Fruit fly (Drosophila melanogaster) whole organism, embryonic: ENCODE data around the gene Mec2.

ENCODE experiments used
- CG1024 ChIP-seq: fragments of 200-800 bp; sonication (Bioruptor generic); IDR thresholded peaks from 2 replicates; pipeline ENCODE4 v1.3.6; 2022; ENCODE audit warnings: missing biosample characterization, missing genetic modification characterization
- CG10431 ChIP-seq: fragments of 200-800 bp; sonication (Bioruptor generic); optimal IDR thresholded peaks from 3 replicates; lab custom pipeline; 2018; ENCODE audit warnings: missing biosample characterization, mild to moderate bottlenecking, missing genetic modification characterization
- CG10979 ChIP-seq: fragments of 200-800 bp; sonication (Bioruptor generic); optimal IDR thresholded peaks from 2 replicates; lab custom pipeline; 2018; ENCODE audit warnings: missing biosample characterization, mild to moderate bottlenecking, missing genetic modification characterization, moderate library complexity
- CG11085 ChIP-seq: fragments of 200-800 bp; sonication (Bioruptor generic); IDR thresholded peaks from 2 replicates; pipeline ENCODE4 v1.3.6; 2022; ENCODE audit warnings: missing biosample characterization, missing genetic modification characterization
- CG12071 ChIP-seq: fragments of 200-800 bp; sonication (Bioruptor generic); optimal IDR thresholded peaks from 3 replicates; lab custom pipeline; 2018; ENCODE audit warnings: missing biosample characterization, mild to moderate bottlenecking, missing genetic modification characterization
- CG15479 ChIP-seq: fragments of 200-800 bp; sonication (Bioruptor generic); optimal IDR thresholded peaks from 3 replicates; lab custom pipeline; 2019; ENCODE audit warnings: missing biosample characterization, mild to moderate bottlenecking, missing genetic modification characterization, moderate library complexity
- CG17361 ChIP-seq: fragments of 200-800 bp; sonication (Bioruptor generic); IDR thresholded peaks from 3 replicates; pipeline ENCODE4 v1.3.6; 2022; ENCODE audit warnings: missing biosample characterization, missing genetic modification characterization
- CG17612 ChIP-seq: fragments of 200-800 bp; sonication (Bioruptor generic); IDR thresholded peaks from 2 replicates; pipeline ENCODE4 v1.3.6; 2022; ENCODE audit warnings: missing biosample characterization, missing genetic modification characterization
- CG17829 ChIP-seq: fragments of 200-800 bp; optimal IDR thresholded peaks from 2 replicates; lab custom pipeline; 2019; ENCODE audit warnings: missing biosample characterization, mild to moderate bottlenecking, missing genetic modification characterization, moderate library complexity
- CG2875 ChIP-seq: fragments of 200-800 bp; sonication (Bioruptor generic); optimal IDR thresholded peaks from 2 replicates; lab custom pipeline; 2017; ENCODE audit warnings: missing biosample characterization, mild to moderate bottlenecking, missing genetic modification characterization, missing genetic modification reagents
- CG30403 ChIP-seq: fragments of 200-800 bp; sonication (Bioruptor generic); optimal IDR thresholded peaks from 3 replicates; lab custom pipeline; 2016; ENCODE audit warnings: missing biosample characterization, missing genetic modification characterization
- CG3163 ChIP-seq: fragments of 200-800 bp; sonication (Bioruptor generic); optimal IDR thresholded peaks from 3 replicates; lab custom pipeline; 2016; ENCODE audit warnings: missing biosample characterization, missing genetic modification characterization
- CG4328 ChIP-seq: fragments of 200-800 bp; sonication (Bioruptor generic); optimal IDR thresholded peaks from 3 replicates; lab custom pipeline; 2017; ENCODE audit warnings: missing biosample characterization, missing genetic modification reagents, missing genetic modification characterization
- CTCF ChIP-seq: fragments of 200-800 bp; sonication (Bioruptor generic); optimal IDR thresholded peaks from 2 replicates; lab custom pipeline; 2017; ENCODE audit warnings: missing biosample characterization, mild to moderate bottlenecking, missing genetic modification characterization, moderate library complexity
- Doc2 ChIP-seq: fragments of 200-800 bp; sonication (Bioruptor generic); IDR thresholded peaks from 2 replicates; pipeline ENCODE4 v1.3.6; 2022; ENCODE audit warnings: missing biosample characterization, missing genetic modification characterization
- Elba2 ChIP-seq: fragments of 200-800 bp; sonication (Bioruptor generic); optimal IDR thresholded peaks from 3 replicates; lab custom pipeline; 2016; ENCODE audit warnings: missing biosample characterization, missing genetic modification characterization
- HHEX ChIP-seq: fragments of 200-800 bp; sonication (Bioruptor generic); optimal IDR thresholded peaks from 3 replicates; lab custom pipeline; 2017; ENCODE audit warnings: missing biosample characterization, mild to moderate bottlenecking, missing genetic modification characterization, missing genetic modification reagents
- Hey ChIP-seq: fragments of 200-800 bp; sonication (Bioruptor generic); optimal IDR thresholded peaks from 3 replicates; lab custom pipeline; 2018; ENCODE audit warnings: missing biosample characterization, mild to moderate bottlenecking, missing genetic modification characterization
- HmgD ChIP-seq: fragments of 200-800 bp; sonication (Bioruptor generic); optimal IDR thresholded peaks from 3 replicates; lab custom pipeline; 2016; ENCODE audit warnings: missing biosample characterization, missing genetic modification characterization
- Hr39 ChIP-seq: fragments of >200 bp; optimal IDR thresholded peaks from 2 replicates; lab custom pipeline; 2017
- Meics ChIP-seq: fragments of 200-800 bp; sonication (Bioruptor generic); optimal IDR thresholded peaks from 2 replicates; lab custom pipeline; 2017; ENCODE audit warnings: missing biosample characterization, mild to moderate bottlenecking, missing genetic modification characterization
- Oli ChIP-seq: fragments of 200-800 bp; sonication (Bioruptor generic); optimal IDR thresholded peaks from 2 replicates; lab custom pipeline; 2018; ENCODE audit warnings: missing biosample characterization, mild to moderate bottlenecking, missing genetic modification characterization, moderate library complexity
- Pdp1 ChIP-seq, 2 experiments: fragments of 200-800 bp; sonication (Bioruptor generic); optimal IDR thresholded peaks; 3 replicates each; lab custom pipeline; 2016; ENCODE audit warnings: missing biosample characterization in 2 of 2, missing genetic modification characterization in 2 of 2, mild to moderate bottlenecking in 1 of 2, moderate library complexity in 1 of 2
- Rfx ChIP-seq: fragments of 200-800 bp; sonication (Bioruptor generic); IDR thresholded peaks from 2 replicates; pipeline ENCODE4 v1.3.6; 2022; ENCODE audit warnings: missing biosample characterization, missing genetic modification characterization
- Sry-β ChIP-seq: fragments of 200-800 bp; sonication (Bioruptor generic); optimal IDR thresholded peaks from 2 replicates; lab custom pipeline; 2018; ENCODE audit warnings: missing biosample characterization, mild to moderate bottlenecking, missing genetic modification characterization, moderate library complexity
- TFAM ChIP-seq: fragments of 200-800 bp; sonication (Bioruptor generic); optimal IDR thresholded peaks from 2 replicates; lab custom pipeline; 2017; ENCODE audit warnings: missing biosample characterization, missing genetic modification characterization, inconsistent platforms
- Usf ChIP-seq: fragments of 200-800 bp; sonication (Bioruptor generic); optimal IDR thresholded peaks from 2 replicates; lab custom pipeline; 2017; ENCODE audit warnings: missing genotype, missing biosample characterization, missing genetic modification characterization
- YL-1 ChIP-seq: fragments of 200-800 bp; sonication (Bioruptor generic); optimal IDR thresholded peaks from 3 replicates; lab custom pipeline; 2017; ENCODE audit warnings: missing biosample characterization, mild to moderate bottlenecking, missing genetic modification characterization
- crol ChIP-seq: fragments of 200-800 bp; sonication (Bioruptor generic); IDR thresholded peaks from 2 replicates; pipeline ENCODE4 v1.3.6; 2022; ENCODE audit warnings: missing biosample characterization, missing genetic modification characterization
- dan ChIP-seq: fragments of 200-800 bp; sonication (Bioruptor generic); IDR thresholded peaks from 2 replicates; pipeline ENCODE4 v1.3.6; 2022; ENCODE audit warnings: missing biosample characterization, missing genetic modification characterization
- dmrt99B ChIP-seq: fragments of 200-800 bp; sonication (Bioruptor generic); optimal IDR thresholded peaks from 2 replicates; lab custom pipeline; 2018; ENCODE audit warnings: missing biosample characterization, mild to moderate bottlenecking, missing genetic modification characterization, moderate library complexity
- esg ChIP-seq: fragments of 200-800 bp; sonication (Bioruptor generic); conservative IDR thresholded peaks from 2 replicates; pipeline ENCODE4 v1.3.6; 2022; ENCODE audit warnings: missing biosample characterization, missing genetic modification characterization
- grau ChIP-seq: fragments of 200-800 bp; optimal IDR thresholded peaks from 3 replicates; lab custom pipeline; 2019; ENCODE audit warnings: missing biosample characterization, mild to moderate bottlenecking, missing genetic modification characterization, moderate library complexity
- jigr1 ChIP-seq: fragments of 200-800 bp; sonication (Bioruptor generic); IDR thresholded peaks from 3 replicates; pipeline ENCODE4 v1.3.6; 2022; ENCODE audit warnings: missing biosample characterization, missing genetic modification characterization
- knrl ChIP-seq: fragments of 200-800 bp; sonication (Bioruptor generic); IDR thresholded peaks from 3 replicates; pipeline ENCODE4 v1.3.6; 2022; ENCODE audit warnings: missing biosample characterization, missing genetic modification characterization; ENCODE audit not compliant: partially characterized antibody
- maf-S ChIP-seq: fragments of 200-800 bp; sonication (Bioruptor generic); optimal IDR thresholded peaks from 2 replicates; lab custom pipeline; 2016; ENCODE audit warnings: missing biosample characterization, missing genetic modification characterization
- mam ChIP-seq: fragments of 200-800 bp; sonication (Bioruptor generic); optimal IDR thresholded peaks from 3 replicates; lab custom pipeline; 2016; ENCODE audit warnings: missing biosample characterization, missing genetic modification characterization
- nmo ChIP-seq: fragments of 200-800 bp; sonication (Bioruptor generic); optimal IDR thresholded peaks from 2 replicates; lab custom pipeline; 2018; ENCODE audit warnings: missing biosample characterization, mild to moderate bottlenecking, missing genetic modification characterization, moderate library complexity
- nom ChIP-seq: fragments of 200-800 bp; sonication (Bioruptor generic); optimal IDR thresholded peaks from 2 replicates; lab custom pipeline; 2017; ENCODE audit warnings: missing biosample characterization, missing genetic modification characterization, mild to moderate bottlenecking, moderate library complexity, missing genetic modification reagents
- odd ChIP-seq: fragments of 200-800 bp; sonication (Bioruptor generic); optimal IDR thresholded peaks from 2 replicates; lab custom pipeline; 2017; ENCODE audit warnings: missing biosample characterization, mild to moderate bottlenecking, missing genetic modification characterization
- pzg ChIP-seq: fragments of 200-800 bp; sonication (Bioruptor generic); optimal IDR thresholded peaks from 3 replicates; lab custom pipeline; 2018; ENCODE audit warnings: missing biosample characterization, mild to moderate bottlenecking, missing genetic modification characterization, moderate library complexity
- seq ChIP-seq: fragments of 200-800 bp; sonication (Bioruptor generic); IDR thresholded peaks from 2 replicates; pipeline ENCODE4 v1.3.6; 2022; ENCODE audit warnings: missing biosample characterization, missing genetic modification characterization
- sim ChIP-seq: fragments of 200-800 bp; sonication (Bioruptor generic); IDR thresholded peaks from 2 replicates; pipeline ENCODE4 v1.3.6; 2022; ENCODE audit warnings: missing biosample characterization, missing genetic modification characterization
- sqz ChIP-seq: fragments of 200-800 bp; sonication (Bioruptor generic); optimal IDR thresholded peaks from 3 replicates; lab custom pipeline; 2018; ENCODE audit warnings: missing biosample characterization, mild to moderate bottlenecking, missing genetic modification characterization
- sr ChIP-seq: fragments of 200-800 bp; sonication (Bioruptor generic); IDR thresholded peaks from 3 replicates; pipeline ENCODE4 v1.3.6; 2022; ENCODE audit warnings: missing biosample characterization, missing genetic modification characterization
- ssp ChIP-seq: fragments of 200-800 bp; sonication (Bioruptor generic); IDR thresholded peaks from 2 replicates; pipeline ENCODE4 v1.3.6; 2022; ENCODE audit warnings: missing biosample characterization, missing genetic modification characterization
- stwl ChIP-seq: fragments of 200-800 bp; sonication (Bioruptor generic); optimal IDR thresholded peaks from 3 replicates; lab custom pipeline; 2018; ENCODE audit warnings: missing biosample characterization, mild to moderate bottlenecking, missing genetic modification characterization, moderate library complexity
- ttk ChIP-seq: fragments of 200-800 bp; sonication (Bioruptor generic); IDR thresholded peaks from 2 replicates; pipeline ENCODE4 v2.1.2; 2022; ENCODE audit warnings: missing biosample characterization, missing genetic modification characterization
- tup ChIP-seq: fragments of 200-800 bp; sonication (Bioruptor generic); optimal IDR thresholded peaks from 2 replicates; lab custom pipeline; 2016; ENCODE audit warnings: missing biosample characterization, mild to moderate bottlenecking, missing genetic modification characterization, moderate library complexity
- twi ChIP-seq: fragments of 200-800 bp; optimal IDR thresholded peaks from 2 replicates; lab custom pipeline; 2019; ENCODE audit warnings: missing biosample characterization, mild to moderate bottlenecking, missing genetic modification characterization, moderate library complexity
- unc-4 ChIP-seq: fragments of 200-800 bp; sonication (Bioruptor generic); IDR thresholded peaks from 2 replicates; pipeline ENCODE4 v1.3.6; 2022; ENCODE audit warnings: missing biosample characterization, missing genetic modification characterization; ENCODE audit not compliant: partially characterized antibody
- z ChIP-seq: fragments of 200-800 bp; sonication (Bioruptor generic); IDR thresholded peaks from 3 replicates; pipeline ENCODE4 v1.3.6; 2022; ENCODE audit warnings: missing biosample characterization, missing genetic modification characterization
- zen ChIP-seq: fragments of 200-800 bp; sonication (Bioruptor generic); optimal IDR thresholded peaks from 3 replicates; lab custom pipeline; 2018; ENCODE audit warnings: missing biosample characterization, mild to moderate bottlenecking, missing genetic modification characterization, moderate library complexity

The Mec2 gene

dm6 chrX:19189903-19190302, 2.1 kb downstream of the Mec2 start, which contains the start of gene HP1D3csd (continued):
- no peak for TF ChIP-seq Meics (GFP tag; lab: Kevin White, UChicago)
- TF ChIP-seq z: no peak
- TF ChIP-seq dmrt99B (tag; lab: Kevin White, UChicago): no peak
- TF ChIP-seq zen (tag; lab: Kevin White, UChicago): peak; percentile 5
- no peak for TF ChIP-seq CG3163
- TF ChIP-seq esg: no peak
- TF ChIP-seq maf-S (GFP tag; lab: Kevin White, UChicago): no peak
- TF ChIP-seq sim: no peak
- TF ChIP-seq stwl: peak; percentile 29
- 0 out of 3 replicates have a peak, but pooled peaks have one; percentile 9 for TF ChIP-seq knrl
- TF ChIP-seq TFAM (GFP tag; lab: Kevin White, UChicago): no peak
- no peak for TF ChIP-seq ttk (GFP tag; lab: Robert Waterston, UW)
- TF ChIP-seq Oli (tag; lab: Kevin White, UChicago): no peak
- no peak for TF ChIP-seq HHEX
- TF ChIP-seq CG11085 (GFP tag; lab: Robert Waterston, UW): no peak
- TF ChIP-seq Doc2 (GFP tag; lab: Robert Waterston, UW): no peak
- TF ChIP-seq CG12071 (GFP tag; lab: Kevin White, UChicago): no peak
- no peak for TF ChIP-seq CG17361 (GFP tag; lab: Robert Waterston, UW)
- no peak for TF ChIP-seq CG2875 (GFP tag; lab: Kevin White, UChicago)
- no peak for TF ChIP-seq sr (GFP tag; lab: Robert Waterston, UW)
- TF ChIP-seq CTCF: peak; percentile 25
- no peak for TF ChIP-seq CG1024 (GFP tag; lab: Robert Waterston, UW)
- no peak for TF ChIP-seq HmgD (GFP tag; lab: Kevin White, UChicago)
- no peak for TF ChIP-seq Sry-β (GFP tag; lab: Kevin White, UChicago)
- TF ChIP-seq CG15479: no peak
- no peak for TF ChIP-seq Elba2 (GFP tag; lab: Kevin White, UChicago)
- peak; percentile 9 for TF ChIP-seq pzg (GFP tag; lab: Kevin White, UChicago)
- TF ChIP-seq sqz: peak; percentile 39
- TF ChIP-seq Hey (tag; lab: Kevin White, UChicago): no peak
- TF ChIP-seq odd (GFP tag; lab: Kevin White, UChicago): no peak
- TF ChIP-seq grau: no peak
- TF ChIP-seq YL-1 (GFP tag; lab: Kevin White, UChicago): no peak
- TF ChIP-seq ssp: no peak
- no peak for TF ChIP-seq crol (GFP tag; lab: Robert Waterston, UW)
- TF ChIP-seq dan (GFP tag; lab: Robert Waterston, UW): no peak
- peak in 1 of 2 experiments; percentile 38 for TF ChIP-seq Pdp1 (GFP tag; optimal IDR thresholded peaks at IDR 0.05; lab: Kevin White, UChicago)
- no peak for TF ChIP-seq nom (GFP tag; lab: Kevin White, UChicago)
- no peak for TF ChIP-seq CG10431
- TF ChIP-seq Hr39: no peak
- peak; percentile 3 for TF ChIP-seq nmo (GFP tag; lab: Kevin White, UChicago)
- no peak for TF ChIP-seq unc-4
- TF ChIP-seq CG17829: no peak
- TF ChIP-seq jigr1 (GFP tag; lab: Robert Waterston, UW): no peak
- TF ChIP-seq Usf (GFP tag; lab: Kevin White, UChicago): no peak
- no peak for TF ChIP-seq CG4328
- no peak for TF ChIP-seq Rfx (GFP tag; lab: Robert Waterston, UW)
- TF ChIP-seq CG10979 (tag; lab: Kevin White, UChicago): no peak
- TF ChIP-seq CG17612 (GFP tag; lab: Robert Waterston, UW): no peak
- no peak for TF ChIP-seq twi (tag; lab: Kevin White, UChicago)
- TF ChIP-seq mam: no peak
- TF ChIP-seq tup (GFP tag; lab: Kevin White, UChicago): no peak
- TF ChIP-seq CG30403 (GFP tag; lab: Kevin White, UChicago): no peak
- no peak for TF ChIP-seq seq (GFP tag; lab: Robert Waterston, UW)
